Fruit fly (Drosophila melanogaster) whole organism, embryonic: ENCODE measurements around the gene Snapin.

ENCODE experiments used
- Awh ChIP-seq: fragments of 200-800 bp; sonication (Bioruptor generic); IDR thresholded peaks from 2 replicates; pipeline ENCODE4, ENCODE4 v1.3.6; 2022; ENCODE audit warnings: missing biosample characterization, missing genetic modification characterization
- Bgb ChIP-seq: fragments of 200-800 bp; sonication (Bioruptor generic); IDR thresholded peaks from 2 replicates; pipeline ENCODE4 v1.3.6; 2022; ENCODE audit warnings: missing biosample characterization, missing genetic modification characterization; ENCODE audit not compliant: partially characterized antibody
- CG10274 ChIP-seq: fragments of 200-800 bp; sonication (Bioruptor generic); optimal IDR thresholded peaks from 3 replicates; lab custom pipeline; 2017; ENCODE audit warnings: missing biosample characterization, mild to moderate bottlenecking, missing genetic modification characterization
- CG10543 ChIP-seq: fragments of 200-800 bp; sonication (Bioruptor generic); optimal IDR thresholded peaks from 3 replicates; lab custom pipeline; 2017; ENCODE audit warnings: missing biosample characterization, mild to moderate bottlenecking, missing genetic modification characterization, moderate library complexity
- CG10979 ChIP-seq: fragments of 200-800 bp; sonication (Bioruptor generic); optimal IDR thresholded peaks from 2 replicates; lab custom pipeline; 2018; ENCODE audit warnings: missing biosample characterization, mild to moderate bottlenecking, missing genetic modification characterization, moderate library complexity
- CG11456 ChIP-seq: fragments of 200-800 bp; sonication (Bioruptor generic); IDR thresholded peaks from 3 replicates; pipeline ENCODE4 v1.3.6; 2022; ENCODE audit warnings: missing biosample characterization, missing genetic modification characterization
- CG12769 ChIP-seq: fragments of 200-800 bp; sonication (Bioruptor generic); optimal IDR thresholded peaks from 2 replicates; lab custom pipeline; 2019; ENCODE audit warnings: missing biosample characterization, mild to moderate bottlenecking, missing genetic modification characterization, moderate library complexity
- CG13775 ChIP-seq: fragments of 200-800 bp; sonication (Bioruptor generic); optimal IDR thresholded peaks from 3 replicates; lab custom pipeline; 2017; ENCODE audit warnings: missing biosample characterization, mild to moderate bottlenecking, missing genetic modification characterization
- CG13894 ChIP-seq: fragments of 200-800 bp; sonication (Bioruptor generic); optimal IDR thresholded peaks from 3 replicates; lab custom pipeline; 2018; ENCODE audit warnings: missing biosample characterization, mild to moderate bottlenecking, missing genetic modification characterization, moderate library complexity
- CG17186 ChIP-seq: fragments of 200-800 bp; sonication (Bioruptor generic); optimal IDR thresholded peaks from 3 replicates; lab custom pipeline; 2017; ENCODE audit warnings: missing biosample characterization, missing genetic modification reagents, missing genetic modification characterization
- CG2202 ChIP-seq: fragments of 200-800 bp; sonication (Bioruptor generic); optimal IDR thresholded peaks from 2 replicates; lab custom pipeline; 2018; ENCODE audit warnings: missing biosample characterization, mild to moderate bottlenecking, missing genetic modification characterization
- CG3407 ChIP-seq: fragments of 200-800 bp; sonication (Bioruptor generic); optimal IDR thresholded peaks from 2 replicates; lab custom pipeline; 2018; ENCODE audit warnings: missing biosample characterization, mild to moderate bottlenecking, missing genetic modification characterization
- CG4424 ChIP-seq: fragments of 200-800 bp; sonication (Bioruptor generic); optimal IDR thresholded peaks from 3 replicates; lab custom pipeline; 2016; ENCODE audit warnings: missing biosample characterization, missing genetic modification characterization
- CG6272 ChIP-seq: fragments of 200-800 bp; sonication (Bioruptor generic); IDR thresholded peaks from 2 replicates; pipeline ENCODE4 v1.3.6; 2022; ENCODE audit warnings: missing biosample characterization, missing genetic modification characterization
- CG6689 ChIP-seq: fragments of 200-800 bp; sonication (Bioruptor generic); IDR thresholded peaks from 2 replicates; pipeline ENCODE4 v1.3.6; 2022; ENCODE audit warnings: missing biosample characterization, missing genetic modification characterization
- CG7786 ChIP-seq: fragments of 200-800 bp; sonication (Bioruptor generic); optimal IDR thresholded peaks from 2 replicates; lab custom pipeline; 2016; ENCODE audit warnings: missing biosample characterization, missing genetic modification characterization
- CG7839 ChIP-seq: fragments of 200-800 bp; sonication (Bioruptor generic); optimal IDR thresholded peaks from 3 replicates; lab custom pipeline; 2018; ENCODE audit warnings: missing biosample characterization, mild to moderate bottlenecking, missing genetic modification characterization, moderate library complexity
- CG8388 ChIP-seq: fragments of 200-800 bp; sonication (Bioruptor generic); optimal IDR thresholded peaks from 2 replicates; lab custom pipeline; 2019; ENCODE audit warnings: missing biosample characterization, mild to moderate bottlenecking, missing genetic modification characterization, moderate library complexity
- Camta ChIP-seq: fragments of 200-800 bp; sonication (Bioruptor generic); optimal IDR thresholded peaks from 2 replicates; lab custom pipeline; 2016; ENCODE audit warnings: missing biosample characterization, missing genetic modification characterization
- D ChIP-seq, 2 experiments: fragments of 200-800 bp in 1 of 2; fragments of >200 bp in 1 of 2; sonication (Bioruptor generic) in 1 of 2; optimal IDR thresholded peaks; 2 replicates in 1 of 2; 3 replicates in 1 of 2; lab custom pipeline; 2017; ENCODE audit warnings: mild to moderate bottlenecking in 1 of 2, missing biosample characterization in 1 of 2, missing genetic modification characterization in 1 of 2, missing genetic modification reagents in 1 of 2
- E2f2 ChIP-seq: fragments of 200-800 bp; sonication (Bioruptor generic); IDR thresholded peaks from 2 replicates; pipeline ENCODE4 v1.3.6; 2022; ENCODE audit warnings: missing biosample characterization, missing genetic modification characterization
- Ets65A ChIP-seq: fragments of 200-800 bp; sonication (Bioruptor generic); peaks from one replicate; lab custom pipeline; 2016; ENCODE audit warnings: missing biosample characterization, missing genetic modification characterization
- HmgZ ChIP-seq: fragments of 200-800 bp; sonication (Bioruptor generic); optimal IDR thresholded peaks from 2 replicates; lab custom pipeline; 2018; ENCODE audit warnings: missing biosample characterization, mild to moderate bottlenecking, missing genetic modification characterization
- Hr39 ChIP-seq: fragments of >200 bp; optimal IDR thresholded peaks from 2 replicates; lab custom pipeline; 2017
- Max ChIP-seq: fragments of 200-800 bp; sonication (Bioruptor generic); optimal IDR thresholded peaks from 2 replicates; lab custom pipeline; 2016; ENCODE audit warnings: missing biosample characterization, mild to moderate bottlenecking, missing genetic modification characterization
- Myb ChIP-seq: fragments of 200-800 bp; sonication (Bioruptor generic); optimal IDR thresholded peaks from 2 replicates; lab custom pipeline; 2016; ENCODE audit warnings: missing biosample characterization, missing genetic modification characterization
- Neu2 ChIP-seq: fragments of 200-800 bp; sonication (Bioruptor generic); optimal IDR thresholded peaks from 3 replicates; lab custom pipeline; 2016; ENCODE audit warnings: missing biosample characterization, missing genetic modification characterization, borderline replicate concordance
- Nf-YC ChIP-seq: fragments of 200-800 bp; optimal IDR thresholded peaks from 3 replicates; lab custom pipeline; 2019; ENCODE audit warnings: missing biosample characterization, mild to moderate bottlenecking, missing genetic modification characterization, moderate library complexity
- Pdp1 ChIP-seq, 2 experiments: fragments of 200-800 bp; sonication (Bioruptor generic); optimal IDR thresholded peaks; 3 replicates each; lab custom pipeline; 2016; ENCODE audit warnings: missing biosample characterization in 2 of 2, missing genetic modification characterization in 2 of 2, mild to moderate bottlenecking in 1 of 2, moderate library complexity in 1 of 2
- aop ChIP-seq: fragments of 200-800 bp; sonication (Bioruptor generic); IDR thresholded peaks from 2 replicates; pipeline ENCODE4 v1.3.6; 2022; ENCODE audit warnings: missing biosample characterization, missing genetic modification characterization
- bbx ChIP-seq: fragments of 200-800 bp; sonication (Bioruptor generic); IDR thresholded peaks from 2 replicates; pipeline ENCODE4 v1.3.6; 2022; ENCODE audit warnings: missing biosample characterization, missing genetic modification characterization; ENCODE audit not compliant: partially characterized antibody
- cg ChIP-seq: fragments of 200-800 bp; sonication (Bioruptor generic); optimal IDR thresholded peaks from 3 replicates; lab custom pipeline; 2019; ENCODE audit warnings: missing biosample characterization, mild to moderate bottlenecking, missing genetic modification characterization, moderate library complexity
- cwo ChIP-seq: fragments of 200-800 bp; sonication (Bioruptor generic); optimal IDR thresholded peaks from 3 replicates; lab custom pipeline; 2017; ENCODE audit warnings: missing biosample characterization, missing genetic modification characterization, mild to moderate bottlenecking, moderate library complexity, missing genetic modification reagents
- dpn ChIP-seq, 2 experiments: fragments of 200-800 bp; sonication (Bioruptor generic); optimal IDR thresholded peaks; 3 replicates each; lab custom pipeline; 2016; ENCODE audit warnings: missing biosample characterization in 2 of 2, missing genetic modification characterization in 2 of 2
- eve ChIP-seq, 2 experiments: fragments of >200 bp; optimal IDR thresholded peaks; 2 replicates each; lab custom pipeline; 2017; ENCODE audit warnings: missing biosample characterization in 2 of 2, missing genetic modification characterization in 2 of 2
- exex ChIP-seq: fragments of 200-800 bp; sonication (Bioruptor generic); optimal IDR thresholded peaks from 4 replicates; lab custom pipeline; 2018; ENCODE audit warnings: missing biosample characterization, mild to moderate bottlenecking, missing genetic modification characterization, moderate library complexity
- grn ChIP-seq: fragments of 200-800 bp; sonication (Bioruptor generic); optimal IDR thresholded peaks from 3 replicates; lab custom pipeline; 2017; ENCODE audit warnings: missing biosample characterization, missing genetic modification characterization
- hkb ChIP-seq, 2 experiments: fragments of 200-800 bp in 1 of 2; fragments of >200 bp in 1 of 2; sonication (Bioruptor generic) in 1 of 2; IDR thresholded peaks in 1 of 2; optimal IDR thresholded peaks in 1 of 2; 2 replicates each; pipeline versions ENCODE4 v1.3.6 to Lab custom; 2017 to 2022; ENCODE audit warnings: missing biosample characterization in 1 of 2, missing genetic modification characterization in 1 of 2
- kni ChIP-seq: fragments of 200-800 bp; sonication (Bioruptor generic); optimal IDR thresholded peaks from 3 replicates; lab custom pipeline; 2017; ENCODE audit warnings: mild to moderate bottlenecking, missing biosample characterization, missing genetic modification reagents, missing genetic modification characterization
- lilli ChIP-seq: fragments of 200-800 bp; sonication (Bioruptor generic); optimal IDR thresholded peaks from 3 replicates; lab custom pipeline; 2016; ENCODE audit warnings: missing biosample characterization, missing genetic modification characterization
- prd ChIP-seq, 3 experiments: fragments of >200 bp in 2 of 3; fragments of 200-800 bp in 1 of 3; sonication (Bioruptor generic) in 1 of 3; optimal IDR thresholded peaks in 2 of 3; IDR thresholded peaks in 1 of 3; 2 replicates in 2 of 3; 3 replicates in 1 of 3; pipeline versions ENCODE4 v1.3.6 to Lab custom; 2017 to 2022; ENCODE audit warnings: missing biosample characterization in 1 of 3, missing genetic modification characterization in 1 of 3
- psq ChIP-seq: fragments of 200-800 bp; sonication (Bioruptor generic); optimal IDR thresholded peaks from 2 replicates; lab custom pipeline; 2017; ENCODE audit warnings: missing biosample characterization, missing genetic modification characterization
- row ChIP-seq: fragments of 200-800 bp; sonication (Bioruptor generic); IDR thresholded peaks from 3 replicates; pipeline ENCODE4 v1.3.6; 2022; ENCODE audit warnings: missing biosample characterization, missing genetic modification characterization
- sc ChIP-seq, 3 experiments: fragments of >200 bp in 2 of 3; fragments of 200-800 bp in 1 of 3; sonication (Bioruptor generic) in 1 of 3; optimal IDR thresholded peaks; 2 replicates in 2 of 3; 3 replicates in 1 of 3; lab custom pipeline; 2017; ENCODE audit warnings: mild to moderate bottlenecking in 1 of 3, missing biosample characterization in 1 of 3, missing genetic modification characterization in 1 of 3, missing genetic modification reagents in 1 of 3
- tll ChIP-seq, 2 experiments: fragments of 200-800 bp in 1 of 2; fragments of >200 bp in 1 of 2; sonication (Bioruptor generic) in 1 of 2; optimal IDR thresholded peaks; 2 replicates each; lab custom pipeline; 2017 to 2019; ENCODE audit warnings: missing biosample characterization in 2 of 2, missing genetic modification characterization in 2 of 2, mild to moderate bottlenecking in 1 of 2, moderate library complexity in 1 of 2
- wdn ChIP-seq: fragments of 200-800 bp; sonication (Bioruptor generic); IDR thresholded peaks from 2 replicates; pipeline ENCODE4 v1.3.6; 2022; ENCODE audit warnings: missing biosample characterization, missing genetic modification characterization

Snapin gene

dm6 chr2L:2765659-2766373 lies 6.3 kb upstream of the Snapin start, which contains the start of the genes Snx21 and aph-1 (continued):
- TF ChIP-seq CG8388 (GFP tag; lab: Kevin White, UChicago) (peak; percentile 90), Nf-YC (peak; percentile 87), CG17186 (GFP tag; lab: Kevin White, UChicago) (peak; percentile 54), Bgb (GFP tag; lab: Robert Waterston, UW) (no peak; the same call in 1 of the 2 replicates), D (optimal IDR thresholded peaks at IDR 0.05; lab: Kevin White, UChicago) (no peak), D (GFP tag; optimal IDR thresholded peaks at IDR 0.05; lab: Kevin White, UChicago) (peak; percentile 91), tll (GFP tag; optimal IDR thresholded peaks at IDR 0.05; lab: Kevin White, UChicago) (peak in 1 of 2 experiments; percentile 64), CG3407 (GFP tag; lab: Kevin White, UChicago) (peak; percentile 83), CG13775 (GFP tag; lab: Kevin White, UChicago) (peak; percentile 92), HmgZ (tag; lab: Kevin White, UChicago) (peak; percentile 85), CG4424 (GFP tag; lab: Kevin White, UChicago) (peak; percentile 93), sc (optimal IDR thresholded peaks at IDR 0.05; lab: Kevin White, UChicago) (no peak), sc (GFP tag; optimal IDR thresholded peaks at IDR 0.05; lab: Kevin White, UChicago) (peak; percentile 87), psq (GFP tag; lab: Kevin White, UChicago) (peak; percentile 77), CG6689 (GFP tag; lab: Robert Waterston, UW) (peak; percentile 91), CG11456 (GFP tag; lab: Robert Waterston, UW) (peak; percentile 88), aop (GFP tag; lab: Robert Waterston, UW) (0 out of 2 replicates have a peak, but pooled peaks have one; percentile 18), dpn (GFP tag; optimal IDR thresholded peaks at IDR 0.05; lab: Kevin White, UChicago) (peak; percentile 88 to 92), Awh (peak; percentile 75), CG12769 (tag; lab: Kevin White, UChicago) (peak; percentile 78), CG6272 (GFP tag; lab: Robert Waterston, UW) (peak; percentile 80), Ets65A (peak; percentile 97), grn (GFP tag; lab: Kevin White, UChicago) (peak; percentile 25), CG7839 (peak; percentile 96), cwo (GFP tag; lab: Kevin White, UChicago) (peak; percentile 89), E2f2 (GFP tag; lab: Robert Waterston, UW) (peak; percentile 75), row (GFP tag; lab: Robert Waterston, UW) (peak; percentile 100), Myb (GFP tag; lab: Kevin White, UChicago) (peak; percentile 84), CG10274 (GFP tag; lab: Kevin White, UChicago) (peak; percentile 99), CG2202 (tag; lab: Kevin White, UChicago) (peak; percentile 69), exex (tag; lab: Kevin White, UChicago) (peak; percentile 77), eve (GFP tag; optimal IDR thresholded peaks at IDR 0.05; lab: Kevin White, UChicago) (no peak), Camta (GFP tag; lab: Kevin White, UChicago) (peak; percentile 81), bbx (GFP tag; lab: Robert Waterston, UW) (no peak), Max (GFP tag; lab: Kevin White, UChicago) (peak; percentile 91), lilli (GFP tag; lab: Kevin White, UChicago) (peak; percentile 92), wdn (GFP tag; lab: Robert Waterston, UW) (peak; percentile 83), kni (GFP tag; lab: Kevin White, UChicago) (peak; percentile 70), Neu2 (peak; percentile 71), CG10979 (tag; lab: Kevin White, UChicago) (peak; percentile 91), Pdp1 (GFP tag; optimal IDR thresholded peaks at IDR 0.05; lab: Kevin White, UChicago) (peak; percentile 78 to 91), CG7786 (GFP tag; lab: Kevin White, UChicago) (peak; percentile 90), CG10543 (peak; percentile 95), cg (GFP tag; lab: Kevin White, UChicago) (no peak), Hr39 (no peak), CG13894 (tag; lab: Kevin White, UChicago) (peak; percentile 92), hkb (optimal IDR thresholded peaks at IDR 0.05; lab: Kevin White, UChicago) (peak; percentile 40), hkb (GFP tag; IDR thresholded peaks at IDR 0.05; lab: Robert Waterston, UW) (peak; percentile 91), prd (optimal IDR thresholded peaks at IDR 0.05; lab: Kevin White, UChicago) (no peak), prd (GFP tag; IDR thresholded peaks at IDR 0.05; lab: Robert Waterston, UW) (peak; percentile 93)
